Fruit fly (Drosophila melanogaster): ENCODE measurements around the gene CG5478.
A peak's percentile ranks its signal among the peaks of the same experiment; 100 is the strongest.

Gene CG5478

DNA sequence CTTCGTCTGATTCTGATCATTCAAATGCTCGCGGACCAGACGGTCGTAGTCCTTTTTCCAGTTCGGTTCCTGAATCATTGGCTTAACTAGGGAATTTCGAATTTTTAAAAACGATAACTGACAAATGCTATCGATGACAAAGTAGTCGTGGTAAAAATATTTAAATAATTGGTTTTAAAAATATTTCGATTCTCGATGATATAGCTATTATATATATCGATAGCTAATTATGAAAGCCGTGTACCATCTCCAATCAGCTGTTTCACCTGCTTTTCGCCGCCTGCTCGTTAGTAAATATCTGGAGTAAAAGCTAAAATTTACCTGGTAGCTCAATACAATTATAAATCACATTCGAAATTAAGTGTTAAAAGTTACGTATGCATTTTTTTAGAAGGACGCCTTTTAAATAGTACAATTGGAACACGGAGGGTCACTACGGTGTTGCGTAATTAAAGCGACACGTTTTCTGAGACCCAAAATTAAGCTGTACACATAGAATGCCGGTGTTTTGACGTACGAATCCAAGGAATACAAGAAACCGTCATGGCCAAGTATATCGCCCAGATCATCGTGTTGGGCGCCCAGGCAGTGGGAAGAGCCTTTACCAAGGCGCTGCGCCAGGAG lies at the start of gene CG5478, which contains the start of gene blp:
TSS of gene CG5478 (minus strand) at position 126 of the 624 bp plus-strand sequence.
TSS of gene blp (plus strand) at position 239 of the 624 bp plus-strand sequence.
- TF ChIP-seq pad (GFP tag; optimal IDR thresholded peaks at IDR 0.05) (no peak), Mnt (GFP tag; optimal IDR thresholded peaks at IDR 0.05) (peak; percentile 28), bab1 (GFP tag; optimal IDR thresholded peaks at IDR 0.05) (peak; percentile 37)

DNA sequence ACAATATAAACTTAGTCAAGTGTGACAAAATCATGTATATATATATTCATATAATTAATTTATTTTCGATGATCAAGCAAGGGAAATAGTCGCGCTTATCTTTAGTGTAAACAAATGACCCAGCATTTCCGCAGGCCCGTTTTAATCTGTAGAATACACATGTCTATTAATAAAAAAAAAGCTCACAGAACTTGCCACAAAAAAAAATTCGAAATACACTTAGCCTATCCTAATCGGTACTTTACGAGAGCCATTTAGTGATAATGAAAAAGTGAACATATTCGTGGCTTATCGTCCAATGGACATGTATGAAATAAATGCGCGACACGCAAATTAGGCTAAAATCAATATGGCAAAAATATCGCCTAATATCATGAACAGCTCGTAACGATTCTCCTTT lies 41.6 kb upstream of the CG5478 start:
- TF ChIP-seq cnc (optimal IDR thresholded peaks at IDR 0.05) (no peak), Hr96 (GFP tag; optimal IDR thresholded peaks at IDR 0.05) (no peak), bab1 (GFP tag; optimal IDR thresholded peaks at IDR 0.05) (no peak), kay (GFP tag; ENCODE audit: borderline replicate concordance) (no peak), tj (GFP tag; optimal IDR thresholded peaks at IDR 0.05) (no peak), cic (GFP tag; optimal IDR thresholded peaks at IDR 0.05) (peak; percentile 41)

DNA sequence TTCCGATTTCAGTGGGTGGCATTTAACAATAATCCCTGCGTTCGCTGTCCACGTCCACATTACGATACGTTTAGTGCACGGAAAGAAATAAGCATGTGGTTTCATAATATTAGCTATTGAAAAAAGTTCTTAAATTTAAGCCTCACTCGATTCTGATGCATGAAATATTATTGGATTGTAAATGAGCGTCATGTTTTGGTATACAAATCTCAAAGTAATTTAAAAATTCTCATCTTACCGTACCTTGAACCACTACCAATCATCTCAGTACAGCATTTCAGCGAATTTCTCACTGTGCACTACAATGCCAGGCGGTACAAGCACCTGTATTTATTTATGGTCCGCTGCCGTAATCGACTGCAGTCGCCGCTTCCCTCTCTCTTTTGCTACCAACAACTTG lies 40.7 kb upstream of the CG5478 start:
- TF ChIP-seq CG11617 (GFP tag; optimal IDR thresholded peaks at IDR 0.05) (peak; percentile 81), pad (GFP tag; optimal IDR thresholded peaks at IDR 0.05) (peak; percentile 4), CG12768 (GFP tag; optimal IDR thresholded peaks at IDR 0.05) (peak; percentile 76), CG33017 (tag; optimal IDR thresholded peaks at IDR 0.05) (peak; percentile 80), cic (GFP tag; optimal IDR thresholded peaks at IDR 0.05) (peak; percentile 53), bab1 (GFP tag; optimal IDR thresholded peaks at IDR 0.05) (peak; percentile 29), Mnt (GFP tag; optimal IDR thresholded peaks at IDR 0.05) (peak; percentile 25), CG14711 (tag; optimal IDR thresholded peaks at IDR 0.05) (peak; percentile 70), ovo (GFP tag; optimal IDR thresholded peaks at IDR 0.05) (no peak), CG5204 (GFP tag; optimal IDR thresholded peaks at IDR 0.05) (peak; percentile 82), toe (GFP tag; optimal IDR thresholded peaks at IDR 0.05) (peak; percentile 78), cnc (optimal IDR thresholded peaks at IDR 0.05) (no peak), Clk (GFP tag; optimal IDR thresholded peaks at IDR 0.05) (peak; percentile 44), CG7101 (tag; optimal IDR thresholded peaks at IDR 0.05) (peak; percentile 76), CG1620 (GFP tag; optimal IDR thresholded peaks at IDR 0.05) (peak; percentile 33), kay (GFP tag; ENCODE audit: borderline replicate concordance) (no peak), CG7045 (GFP tag; optimal IDR thresholded peaks at IDR 0.05) (peak; percentile 87), Crg-1 (GFP tag; optimal IDR thresholded peaks at IDR 0.05) (no peak), tj (GFP tag; optimal IDR thresholded peaks at IDR 0.05) (peak; percentile 39)

DNA sequence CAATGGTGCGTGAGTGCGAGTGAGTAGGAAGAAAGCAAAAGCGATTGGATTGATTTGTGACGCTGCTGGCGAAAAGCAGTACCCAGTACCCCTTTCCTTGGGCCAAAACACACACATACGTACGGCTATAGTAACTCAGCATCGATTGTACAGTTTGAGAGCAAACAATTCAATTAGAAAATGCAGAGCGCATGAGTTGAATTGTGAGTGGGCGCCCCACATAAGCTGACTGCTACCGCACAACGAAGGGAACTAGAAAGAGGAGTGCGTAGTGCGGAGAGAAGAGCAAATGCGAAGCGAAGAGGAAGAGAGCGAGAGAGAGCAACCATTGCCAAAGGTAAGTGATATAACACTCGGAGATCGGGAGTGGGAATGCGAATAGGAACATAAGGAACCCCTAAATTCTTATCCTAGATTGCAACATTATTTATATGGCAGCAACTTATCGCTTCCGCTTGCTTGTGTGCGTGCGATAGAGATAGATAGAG lies 40.0 kb upstream of the CG5478 start:
- TF ChIP-seq CG33017 (tag; optimal IDR thresholded peaks at IDR 0.05), result no peak
- TF ChIP-seq toe (GFP tag; optimal IDR thresholded peaks at IDR 0.05), result peak; percentile 15
- no peak for TF ChIP-seq CG7045 (GFP tag; optimal IDR thresholded peaks at IDR 0.05)
- peak; percentile 69 for TF ChIP-seq Mnt (GFP tag; optimal IDR thresholded peaks at IDR 0.05)
- no peak for TF ChIP-seq CG14711 (tag; optimal IDR thresholded peaks at IDR 0.05)
- peak; percentile 12 for TF ChIP-seq CG7101 (tag; optimal IDR thresholded peaks at IDR 0.05)
- peak; percentile 82 for TF ChIP-seq pad (GFP tag; optimal IDR thresholded peaks at IDR 0.05)
- TF ChIP-seq bab1 (GFP tag; optimal IDR thresholded peaks at IDR 0.05), result no peak
- peak; percentile 17 for TF ChIP-seq Hr96 (GFP tag; optimal IDR thresholded peaks at IDR 0.05)
- TF ChIP-seq kay (GFP tag; ENCODE audit: borderline replicate concordance), result no peak
- TF ChIP-seq CG5204 (GFP tag; optimal IDR thresholded peaks at IDR 0.05), result no peak
- peak; percentile 19 for TF ChIP-seq tj (GFP tag; optimal IDR thresholded peaks at IDR 0.05)
- no peak for TF ChIP-seq CG1620 (GFP tag; optimal IDR thresholded peaks at IDR 0.05)
- no peak for TF ChIP-seq cnc (optimal IDR thresholded peaks at IDR 0.05)
- peak; percentile 98 for TF ChIP-seq cic (GFP tag; optimal IDR thresholded peaks at IDR 0.05)
- peak; percentile 21 for TF ChIP-seq CG12768 (GFP tag; optimal IDR thresholded peaks at IDR 0.05)
- TF ChIP-seq Clk (GFP tag; optimal IDR thresholded peaks at IDR 0.05), result no peak
- TF ChIP-seq Crg-1 (GFP tag; optimal IDR thresholded peaks at IDR 0.05), result peak; percentile 53
- TF ChIP-seq ovo (GFP tag; optimal IDR thresholded peaks at IDR 0.05), result no peak
- peak; percentile 2 for TF ChIP-seq CG11617 (GFP tag; optimal IDR thresholded peaks at IDR 0.05)

DNA sequence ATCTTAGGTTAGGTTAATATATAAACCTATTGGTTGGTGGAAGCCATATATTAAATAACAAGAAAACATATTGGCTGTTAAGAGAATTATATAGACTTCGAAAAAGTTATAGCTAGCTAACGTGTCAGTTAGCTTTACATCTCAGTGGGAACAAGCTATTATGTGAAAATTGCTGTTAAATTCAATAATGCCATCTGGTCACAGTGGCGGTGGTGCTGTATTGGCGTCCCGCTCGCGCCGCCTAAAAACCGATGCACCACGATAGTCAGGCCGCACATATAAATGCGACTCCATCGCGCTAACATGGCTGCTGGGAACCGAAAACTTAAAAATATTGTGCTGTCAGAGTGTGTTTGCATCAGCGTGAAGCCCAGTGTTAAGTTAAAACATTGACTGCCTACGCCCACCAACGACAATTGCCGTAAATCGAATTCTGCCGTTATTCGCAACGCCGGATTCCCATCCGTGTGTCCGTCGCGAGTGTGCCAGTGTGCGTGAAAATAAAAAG lies 39.5 kb upstream of the CG5478 start, which contains the start of gene Hel89B:
TSS of gene Hel89B (plus strand) at position 320 of the 508 bp plus-strand sequence.
- TF ChIP-seq CG5204 (GFP tag; optimal IDR thresholded peaks at IDR 0.05), result peak; percentile 78
- peak; percentile 50 for TF ChIP-seq CG7101 (tag; optimal IDR thresholded peaks at IDR 0.05)
- no peak for TF ChIP-seq Clk (GFP tag; optimal IDR thresholded peaks at IDR 0.05)
- TF ChIP-seq CG11617 (GFP tag; optimal IDR thresholded peaks at IDR 0.05), result peak; percentile 54
- TF ChIP-seq CG12768 (GFP tag; optimal IDR thresholded peaks at IDR 0.05), result no peak
- peak; percentile 52 for TF ChIP-seq CG1620 (GFP tag; optimal IDR thresholded peaks at IDR 0.05)
- peak; percentile 33 for TF ChIP-seq CG14711 (tag; optimal IDR thresholded peaks at IDR 0.05)
- TF ChIP-seq cnc (optimal IDR thresholded peaks at IDR 0.05), result no peak
- TF ChIP-seq bab1 (GFP tag; optimal IDR thresholded peaks at IDR 0.05), result peak; percentile 56
- peak; percentile 9 for TF ChIP-seq ovo (GFP tag; optimal IDR thresholded peaks at IDR 0.05)
- TF ChIP-seq pad (GFP tag; optimal IDR thresholded peaks at IDR 0.05), result no peak
- peak; percentile 59 for TF ChIP-seq Mnt (GFP tag; optimal IDR thresholded peaks at IDR 0.05)
- no peak for TF ChIP-seq cic (GFP tag; optimal IDR thresholded peaks at IDR 0.05)
- peak; percentile 4 for TF ChIP-seq CG7045 (GFP tag; optimal IDR thresholded peaks at IDR 0.05)
- TF ChIP-seq tj (GFP tag; optimal IDR thresholded peaks at IDR 0.05), result peak; percentile 45
- TF ChIP-seq Hr96 (GFP tag; optimal IDR thresholded peaks at IDR 0.05), result peak; percentile 57
- peak; percentile 89 for TF ChIP-seq toe (GFP tag; optimal IDR thresholded peaks at IDR 0.05)
- TF ChIP-seq Crg-1 (GFP tag; optimal IDR thresholded peaks at IDR 0.05), result no peak
- TF ChIP-seq kay (GFP tag; ENCODE audit: borderline replicate concordance), result no peak
- TF ChIP-seq CG33017 (tag; optimal IDR thresholded peaks at IDR 0.05), result peak; percentile 23
